Worm (Caenorhabditis elegans) whole organism, late embryonic: ENCODE measurements around the gene miz-1.

ENCODE experiments used
- dve-1 ChIP-seq: sonication (generic microtip); optimal IDR thresholded peaks from 2 replicates; lab custom pipeline; 2017; ENCODE audit warnings: antibody characterized with exemption, mild to moderate bottlenecking, missing genetic modification characterization, missing compliant biosample characterization
- pqm-1 ChIP-seq: sonication (generic microtip); optimal IDR thresholded peaks from 2 replicates; lab custom pipeline; 2016; ENCODE audit warnings: missing genetic modification characterization, missing compliant biosample characterization

DNA sequence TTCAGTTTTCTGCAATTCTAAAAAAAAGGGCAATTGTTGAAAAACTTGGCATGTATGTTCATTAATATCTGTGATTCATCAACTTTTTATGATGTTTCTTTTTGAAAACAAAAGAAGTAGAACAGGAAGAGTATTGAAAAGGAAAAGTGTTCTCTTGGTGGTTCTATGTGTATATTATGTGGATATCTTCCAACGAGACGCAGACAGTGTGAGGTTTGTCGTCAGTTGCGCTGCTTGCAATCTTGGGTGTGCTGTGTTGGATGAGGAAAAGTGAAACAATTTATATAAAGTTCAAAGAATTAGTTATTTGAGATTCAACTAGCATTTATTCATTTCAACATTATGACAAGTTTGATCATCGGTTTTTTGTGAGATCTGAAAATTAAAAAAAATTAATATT is 40.2 kb downstream of the miz-1 start:
- TF ChIP-seq dve-1 (tag; lab: Kevin White, UChicago) (no peak), pqm-1 (no peak)
